Worm (Caenorhabditis elegans): ENCODE data around the gene F47B10.3.

- TF ChIP-seq ama-1 (optimal IDR thresholded peaks at IDR 0.05), result no peak
- no peak for TF ChIP-seq hnd-1 (tag; optimal IDR thresholded peaks at IDR 0.05)
- TF ChIP-seq ceh-13 (GFP tag; optimal IDR thresholded peaks at IDR 0.05), result no peak
- no peak for TF ChIP-seq F13C5.2 (tag; optimal IDR thresholded peaks at IDR 0.05)
- no peak for TF ChIP-seq aly-1 (tag; optimal IDR thresholded peaks at IDR 0.05)
- no peak for TF ChIP-seq tbx-11 (GFP tag; IDR thresholded peaks at IDR 0.05)
- TF ChIP-seq flt-1 (GFP tag; IDR thresholded peaks at IDR 0.05), result no peak
- no peak for TF ChIP-seq B0310.2 (tag; optimal IDR thresholded peaks at IDR 0.05)
- TF ChIP-seq ets-7 (tag; optimal IDR thresholded peaks at IDR 0.05), result no peak
- TF ChIP-seq ceh-36 (tag; optimal IDR thresholded peaks at IDR 0.05), result no peak
Observed at ce11 chrX:10864322-10864721, 27.7 kb upstream of the F47B10.3 start, which contains the start of gene pgp-8.
